Worm (Caenorhabditis elegans): Measurements from ENCODE around the gene srg-30.

DNA sequence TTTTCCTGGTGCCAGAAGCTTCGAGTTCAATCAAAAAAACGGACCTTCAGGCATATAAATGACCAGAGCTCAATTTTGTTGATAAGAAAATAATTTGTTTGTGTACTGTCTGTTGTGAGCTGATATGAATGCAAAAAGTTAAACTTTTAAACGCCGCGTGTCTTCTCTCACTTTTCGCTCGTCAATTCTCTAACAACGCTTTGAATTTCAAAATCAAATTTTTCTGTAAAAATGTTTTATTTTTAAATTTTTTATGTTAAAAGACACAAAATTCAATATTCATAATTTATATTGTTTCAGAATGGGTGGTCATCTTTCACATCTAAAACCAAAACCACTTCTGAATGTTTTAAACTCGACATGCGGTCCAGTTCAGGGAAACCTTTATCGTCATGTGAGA, 44.2 kb downstream of the srg-30 start, which contains the start of gene cest-31:
- no peak for TF ChIP-seq nhr-12 (tag; optimal IDR thresholded peaks at IDR 0.05)
- TF ChIP-seq ztf-11 (tag; optimal IDR thresholded peaks at IDR 0.05): no peak
- no peak for TF ChIP-seq fkh-2 (tag; optimal IDR thresholded peaks at IDR 0.05)
- no peak for TF ChIP-seq snpc-4 (tag; optimal IDR thresholded peaks at IDR 0.05)
- TF ChIP-seq pqm-1 (tag; optimal IDR thresholded peaks at IDR 0.05): no peak
- TF ChIP-seq ceh-82 (tag; optimal IDR thresholded peaks at IDR 0.05): no peak
- TF ChIP-seq jun-1 (tag; optimal IDR thresholded peaks at IDR 0.05): no peak
- no peak for TF ChIP-seq nhr-25 (tag; optimal IDR thresholded peaks at IDR 0.05)
- TF ChIP-seq fos-1 (tag; optimal IDR thresholded peaks at IDR 0.05): no peak
- TF ChIP-seq ceh-9 (tag; optimal IDR thresholded peaks at IDR 0.05): no peak

Measured in whole organism, L3 larva.